Worm (Caenorhabditis elegans): ENCODE results near the gene oac-54.

Gene oac-54

ce11 chrII:9171466-9172187 is 13.7 kb downstream of the oac-54 start:
- no peak for TF ChIP-seq C34F6.9 (tag; optimal IDR thresholded peaks at IDR 0.05)
- TF ChIP-seq sma-9 (GFP tag; optimal IDR thresholded peaks at IDR 0.05): no peak
- TF ChIP-seq sma-9 (tag; optimal IDR thresholded peaks at IDR 0.05): no peak
- TF ChIP-seq ZK546.5 (tag; optimal IDR thresholded peaks at IDR 0.05): no peak
- TF ChIP-seq elt-3 (tag; optimal IDR thresholded peaks at IDR 0.05): no peak
- no peak for TF ChIP-seq ceh-82 (tag; optimal IDR thresholded peaks at IDR 0.05)
- no peak for TF ChIP-seq lin-13 (GFP tag; optimal IDR thresholded peaks at IDR 0.05)
- TF ChIP-seq lin-39 (tag; optimal IDR thresholded peaks at IDR 0.05): no peak
- no peak for TF ChIP-seq nhr-21 (tag; optimal IDR thresholded peaks at IDR 0.05)
- no peak for TF ChIP-seq ztf-1 (GFP tag; conservative IDR thresholded peaks at IDR 0.05)
- no peak for TF ChIP-seq skn-1 (tag; optimal IDR thresholded peaks at IDR 0.05)
- no peak for TF ChIP-seq alr-1 (tag; optimal IDR thresholded peaks at IDR 0.05)

DNA sequence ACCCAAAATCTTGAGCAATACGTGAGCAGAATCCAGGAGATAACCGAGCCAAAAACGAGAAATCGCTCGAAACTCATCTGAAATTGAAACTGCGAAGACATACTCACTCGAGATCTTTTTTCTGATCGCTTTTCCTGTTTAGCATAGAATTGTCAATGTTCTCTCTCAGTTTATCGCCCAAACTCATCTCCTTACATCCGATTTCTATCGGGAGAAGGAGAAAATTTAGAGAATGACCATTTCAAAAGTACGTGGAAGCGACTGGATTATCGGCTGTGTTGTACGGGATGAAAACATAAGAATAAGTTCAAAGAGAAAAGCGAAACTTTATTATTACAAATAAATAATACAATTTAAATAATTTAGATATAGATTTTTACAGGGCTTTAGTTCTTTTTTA is 14.9 kb downstream of the oac-54 start, which contains the start of gene T23G7.2:
Gene T23G7.2 (minus strand): TSS at position 101 of the 400 bp plus-strand sequence.
- TF ChIP-seq Y55F3AM.14 (GFP tag; optimal IDR thresholded peaks at IDR 0.05) (no peak), nhr-11 (tag; optimal IDR thresholded peaks at IDR 0.05) (no peak), sem-4 (tag; optimal IDR thresholded peaks at IDR 0.05) (no peak), sma-3 (GFP tag; optimal IDR thresholded peaks at IDR 0.05) (no peak), unc-39 (tag; optimal IDR thresholded peaks at IDR 0.05) (no peak), R02D3.7 (tag; optimal IDR thresholded peaks at IDR 0.05) (no peak), nhr-77 (tag; optimal IDR thresholded peaks at IDR 0.05) (no peak), ceh-16 (tag; optimal IDR thresholded peaks at IDR 0.05) (no peak), nhr-25 (tag; optimal IDR thresholded peaks at IDR 0.05) (no peak), gmeb-1 (tag; optimal IDR thresholded peaks at IDR 0.05) (no peak), peb-1 (tag; optimal IDR thresholded peaks at IDR 0.05) (no peak), ceh-82 (tag; optimal IDR thresholded peaks at IDR 0.05) (no peak), snpc-4 (tag; optimal IDR thresholded peaks at IDR 0.05) (no peak), lin-11 (tag; optimal IDR thresholded peaks at IDR 0.05) (no peak), nhr-129 (tag; optimal IDR thresholded peaks at IDR 0.05) (no peak), egl-27 (tag; optimal IDR thresholded peaks at IDR 0.05) (no peak), fos-1 (tag; optimal IDR thresholded peaks at IDR 0.05) (no peak), sma-9 (GFP tag; optimal IDR thresholded peaks at IDR 0.05) (no peak), sma-9 (tag; optimal IDR thresholded peaks at IDR 0.05) (no peak), elt-3 (tag; optimal IDR thresholded peaks at IDR 0.05) (no peak)

DNA sequence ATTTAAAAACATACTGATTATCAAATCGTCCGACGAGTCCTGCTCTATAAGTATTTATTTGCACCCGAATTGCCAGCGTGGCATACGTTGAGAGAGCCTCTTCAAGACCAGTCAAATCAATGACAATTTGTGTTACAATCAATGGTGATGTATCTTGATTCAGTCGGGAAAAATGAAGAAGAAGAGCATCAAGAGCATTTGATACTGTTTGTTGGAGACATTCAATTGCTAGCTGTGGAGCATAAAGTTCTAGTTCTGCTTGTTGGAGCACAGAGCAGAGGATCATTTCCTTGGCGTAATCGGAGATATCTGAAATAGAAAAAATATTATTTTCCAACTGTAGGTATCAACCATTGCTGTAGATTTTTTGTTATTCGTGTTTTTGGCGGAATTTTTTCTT is 15.6 kb downstream of the oac-54 start:
- TF ChIP-seq lin-11 (tag; optimal IDR thresholded peaks at IDR 0.05) (no peak), mbf-1 (tag; optimal IDR thresholded peaks at IDR 0.05) (no peak), Y55F3AM.14 (GFP tag; optimal IDR thresholded peaks at IDR 0.05) (no peak), nhr-12 (tag; optimal IDR thresholded peaks at IDR 0.05) (no peak), nhr-237 (tag; optimal IDR thresholded peaks at IDR 0.05) (no peak), egl-27 (tag; optimal IDR thresholded peaks at IDR 0.05) (no peak), nhr-21 (tag; optimal IDR thresholded peaks at IDR 0.05) (no peak), F13H6.1 (tag; optimal IDR thresholded peaks at IDR 0.05) (no peak), ama-1 (optimal IDR thresholded peaks at IDR 0.05) (no peak), nhr-10 (tag; optimal IDR thresholded peaks at IDR 0.05) (no peak), nhr-25 (tag; optimal IDR thresholded peaks at IDR 0.05) (no peak), zag-1 (tag; optimal IDR thresholded peaks at IDR 0.05) (no peak), peb-1 (tag; optimal IDR thresholded peaks at IDR 0.05) (no peak), dmd-4 (tag; optimal IDR thresholded peaks at IDR 0.05) (no peak), gmeb-1 (tag; optimal IDR thresholded peaks at IDR 0.05) (no peak), ztf-11 (tag; optimal IDR thresholded peaks at IDR 0.05) (no peak), sem-4 (tag; optimal IDR thresholded peaks at IDR 0.05) (no peak), lin-39 (tag; optimal IDR thresholded peaks at IDR 0.05) (no peak)

ce11 chrII:9176523-9176922 is 18.6 kb downstream of the oac-54 start:
- TF ChIP-seq elt-3 (tag; optimal IDR thresholded peaks at IDR 0.05): no peak
- no peak for TF ChIP-seq lin-11 (tag; optimal IDR thresholded peaks at IDR 0.05)
- TF ChIP-seq ama-1 (optimal IDR thresholded peaks at IDR 0.05): no peak
- no peak for TF ChIP-seq R02D3.7 (tag; optimal IDR thresholded peaks at IDR 0.05)
- TF ChIP-seq gmeb-1 (tag; optimal IDR thresholded peaks at IDR 0.05): no peak
- no peak for TF ChIP-seq ceh-16 (tag; optimal IDR thresholded peaks at IDR 0.05)
- no peak for TF ChIP-seq ztf-4 (tag; optimal IDR thresholded peaks at IDR 0.05)
- no peak for TF ChIP-seq nhr-10 (tag; optimal IDR thresholded peaks at IDR 0.05)
- no peak for TF ChIP-seq ZK546.5 (tag; optimal IDR thresholded peaks at IDR 0.05)
- TF ChIP-seq lin-39 (tag; optimal IDR thresholded peaks at IDR 0.05): no peak
- TF ChIP-seq mab-5 (tag; optimal IDR thresholded peaks at IDR 0.05): no peak
- no peak for TF ChIP-seq crh-2 (tag; optimal IDR thresholded peaks at IDR 0.05)

Measured in whole organism, L2 larva.